Fruit fly (Drosophila melanogaster) whole organism, embryonic: Measurements from ENCODE around the gene Tim8.

Source experiments
- ATbp ChIP-seq: fragments of 200-800 bp; sonication (Bioruptor generic); optimal IDR thresholded peaks from 2 replicates; lab custom pipeline; 2017; ENCODE audit warnings: missing biosample characterization, mild to moderate bottlenecking, missing genetic modification characterization, missing genetic modification reagents
- Awh ChIP-seq: fragments of 200-800 bp; sonication (Bioruptor generic); IDR thresholded peaks from 2 replicates; pipeline ENCODE4, ENCODE4 v1.3.6; 2022; ENCODE audit warnings: missing biosample characterization, missing genetic modification characterization
- B-H1 ChIP-seq: fragments of 200-800 bp; sonication (Bioruptor generic); IDR thresholded peaks from 3 replicates; pipeline ENCODE4 v1.3.6; 2022; ENCODE audit warnings: missing biosample characterization, missing genetic modification characterization
- CG10543 ChIP-seq: fragments of 200-800 bp; sonication (Bioruptor generic); optimal IDR thresholded peaks from 3 replicates; lab custom pipeline; 2017; ENCODE audit warnings: missing biosample characterization, mild to moderate bottlenecking, missing genetic modification characterization, moderate library complexity
- CG11085 ChIP-seq: fragments of 200-800 bp; sonication (Bioruptor generic); IDR thresholded peaks from 2 replicates; pipeline ENCODE4 v1.3.6; 2022; ENCODE audit warnings: missing biosample characterization, missing genetic modification characterization
- CG11504 ChIP-seq: fragments of 200-800 bp; sonication (Bioruptor generic); optimal IDR thresholded peaks from 3 replicates; lab custom pipeline; 2019; ENCODE audit warnings: missing biosample characterization, mild to moderate bottlenecking, missing genetic modification characterization, moderate library complexity
- CG13775 ChIP-seq: fragments of 200-800 bp; sonication (Bioruptor generic); optimal IDR thresholded peaks from 3 replicates; lab custom pipeline; 2017; ENCODE audit warnings: missing biosample characterization, mild to moderate bottlenecking, missing genetic modification characterization
- CG15514 ChIP-seq: fragments of 200-800 bp; sonication (Bioruptor generic); optimal IDR thresholded peaks from 3 replicates; lab custom pipeline; 2017; ENCODE audit warnings: missing biosample characterization, missing genetic modification characterization, mild to moderate bottlenecking, moderate library complexity, missing genetic modification reagents
- CG17359 ChIP-seq: fragments of 200-800 bp; sonication (Bioruptor generic); optimal IDR thresholded peaks from 3 replicates; lab custom pipeline; 2018; ENCODE audit warnings: missing biosample characterization, mild to moderate bottlenecking, missing genetic modification characterization, moderate library complexity
- CG17385 ChIP-seq: fragments of 200-800 bp; sonication (Bioruptor generic); optimal IDR thresholded peaks from 3 replicates; lab custom pipeline; 2018; ENCODE audit warnings: missing biosample characterization, mild to moderate bottlenecking, missing genetic modification characterization
- CG17612 ChIP-seq: fragments of 200-800 bp; sonication (Bioruptor generic); IDR thresholded peaks from 2 replicates; pipeline ENCODE4 v1.3.6; 2022; ENCODE audit warnings: missing biosample characterization, missing genetic modification characterization
- CG18476 ChIP-seq: fragments of 200-800 bp; sonication (Bioruptor generic); optimal IDR thresholded peaks from 2 replicates; lab custom pipeline; 2016; ENCODE audit warnings: missing biosample characterization, mild to moderate bottlenecking, missing genetic modification characterization
- CG18619 ChIP-seq: fragments of 200-800 bp; sonication (Bioruptor generic); optimal IDR thresholded peaks from 3 replicates; lab custom pipeline; 2017; ENCODE audit warnings: missing biosample characterization, mild to moderate bottlenecking, missing genetic modification characterization
- CG4328 ChIP-seq: fragments of 200-800 bp; sonication (Bioruptor generic); optimal IDR thresholded peaks from 3 replicates; lab custom pipeline; 2017; ENCODE audit warnings: missing biosample characterization, missing genetic modification reagents, missing genetic modification characterization
- CG4730 ChIP-seq: fragments of 200-800 bp; sonication (Bioruptor generic); IDR thresholded peaks from 2 replicates; pipeline ENCODE4 v1.3.6; 2022; ENCODE audit warnings: missing biosample characterization, missing genetic modification characterization
- CG4820 ChIP-seq: fragments of 200-800 bp; sonication (Bioruptor generic); optimal IDR thresholded peaks from 3 replicates; lab custom pipeline; 2016; ENCODE audit warnings: missing biosample characterization, missing genetic modification characterization
- CG6175 ChIP-seq: fragments of 200-800 bp; sonication (Bioruptor generic); IDR thresholded peaks from 3 replicates; pipeline ENCODE4 v1.3.6; 2022; ENCODE audit warnings: missing biosample characterization, missing genetic modification characterization
- CG6654 ChIP-seq: fragments of 200-800 bp; sonication (Bioruptor generic); optimal IDR thresholded peaks from 2 replicates; lab custom pipeline; 2017; ENCODE audit warnings: missing biosample characterization, mild to moderate bottlenecking, missing genetic modification characterization
- CG6854 ChIP-seq: fragments of 200-800 bp; sonication (Bioruptor generic); optimal IDR thresholded peaks from 3 replicates; lab custom pipeline; 2017; ENCODE audit warnings: missing biosample characterization, mild to moderate bottlenecking, missing genetic modification characterization
- CG7839 ChIP-seq: fragments of 200-800 bp; sonication (Bioruptor generic); optimal IDR thresholded peaks from 3 replicates; lab custom pipeline; 2018; ENCODE audit warnings: missing biosample characterization, mild to moderate bottlenecking, missing genetic modification characterization, moderate library complexity
- CG8281 ChIP-seq: fragments of 200-800 bp; sonication (Bioruptor generic); optimal IDR thresholded peaks from 2 replicates; lab custom pipeline; 2018; ENCODE audit warnings: missing biosample characterization, mild to moderate bottlenecking, missing genetic modification characterization, moderate library complexity
- CTCF ChIP-seq: fragments of 200-800 bp; sonication (Bioruptor generic); optimal IDR thresholded peaks from 2 replicates; lab custom pipeline; 2017; ENCODE audit warnings: missing biosample characterization, mild to moderate bottlenecking, missing genetic modification characterization, moderate library complexity
- Camta ChIP-seq: fragments of 200-800 bp; sonication (Bioruptor generic); optimal IDR thresholded peaks from 2 replicates; lab custom pipeline; 2016; ENCODE audit warnings: missing biosample characterization, missing genetic modification characterization
- D19B ChIP-seq: fragments of 200-800 bp; sonication (Bioruptor generic); optimal IDR thresholded peaks from 2 replicates; lab custom pipeline; 2017; ENCODE audit warnings: missing biosample characterization, mild to moderate bottlenecking, missing genetic modification characterization
- Dref ChIP-seq: fragments of 200-800 bp; sonication (Bioruptor generic); IDR thresholded peaks from 2 replicates; pipeline ENCODE4 v1.3.6; 2022; ENCODE audit warnings: missing biosample characterization, missing genetic modification characterization
- Ets65A ChIP-seq: fragments of 200-800 bp; sonication (Bioruptor generic); peaks from one replicate; lab custom pipeline; 2016; ENCODE audit warnings: missing biosample characterization, missing genetic modification characterization
- HHEX ChIP-seq: fragments of 200-800 bp; sonication (Bioruptor generic); optimal IDR thresholded peaks from 3 replicates; lab custom pipeline; 2017; ENCODE audit warnings: missing biosample characterization, mild to moderate bottlenecking, missing genetic modification characterization, missing genetic modification reagents
- HLH54F ChIP-seq: fragments of 200-800 bp; sonication (Bioruptor generic); optimal IDR thresholded peaks from 3 replicates; lab custom pipeline; 2016; ENCODE audit warnings: missing biosample characterization, missing genetic modification characterization
- Hand ChIP-seq: fragments of 200-800 bp; sonication (Bioruptor generic); optimal IDR thresholded peaks from 2 replicates; lab custom pipeline; 2017; ENCODE audit warnings: mild to moderate bottlenecking, missing biosample characterization, missing genetic modification reagents, missing genetic modification characterization
- MBD-R2 ChIP-seq: fragments of 200-800 bp; sonication (Bioruptor generic); IDR thresholded peaks from 2 replicates; pipeline ENCODE4 v1.3.6; 2022; ENCODE audit warnings: missing biosample characterization, missing genetic modification characterization
- Mrtf ChIP-seq: fragments of 200-800 bp; sonication (Bioruptor generic); IDR thresholded peaks from 3 replicates; pipeline ENCODE4 v1.3.6; 2022; ENCODE audit warnings: missing biosample characterization, missing genetic modification characterization
- Nf-YA ChIP-seq: fragments of 200-800 bp; sonication (Bioruptor generic); IDR thresholded peaks from 2 replicates; pipeline ENCODE4 v1.3.6; 2022; ENCODE audit warnings: missing biosample characterization, missing genetic modification characterization
- Sin3A ChIP-seq: fragments of >200 bp; optimal IDR thresholded peaks from 2 replicates; lab custom pipeline; 2018
- Sox100B ChIP-seq: fragments of 200-800 bp; sonication (Bioruptor generic); optimal IDR thresholded peaks from 3 replicates; lab custom pipeline; 2018; ENCODE audit warnings: missing biosample characterization, mild to moderate bottlenecking, missing genetic modification characterization
- al ChIP-seq: fragments of 200-800 bp; sonication (Bioruptor generic); IDR thresholded peaks from 2 replicates; pipeline ENCODE4 v1.3.6; 2022; ENCODE audit warnings: missing biosample characterization, missing genetic modification characterization
- ci ChIP-seq: fragments of 200-800 bp; sonication (Bioruptor generic); IDR thresholded peaks from 3 replicates; pipeline ENCODE4 v1.3.6; 2022; ENCODE audit warnings: missing biosample characterization, missing genetic modification characterization
- danr ChIP-seq: fragments of 200-800 bp; sonication (Bioruptor generic); IDR thresholded peaks from 2 replicates; pipeline ENCODE4 v1.3.6; 2022; ENCODE audit warnings: missing biosample characterization, missing genetic modification characterization
- dimm ChIP-seq: fragments of 200-800 bp; sonication (Bioruptor generic); IDR thresholded peaks from 2 replicates; pipeline ENCODE4 v1.3.6; 2022; ENCODE audit warnings: missing biosample characterization, missing genetic modification characterization
- ewg ChIP-seq: fragments of 200-800 bp; sonication (Bioruptor generic); optimal IDR thresholded peaks from 3 replicates; lab custom pipeline; 2017; ENCODE audit warnings: mild to moderate bottlenecking, missing biosample characterization, missing genetic modification reagents, missing genetic modification characterization
- exex ChIP-seq: fragments of 200-800 bp; sonication (Bioruptor generic); optimal IDR thresholded peaks from 4 replicates; lab custom pipeline; 2018; ENCODE audit warnings: missing biosample characterization, mild to moderate bottlenecking, missing genetic modification characterization, moderate library complexity
- gcm ChIP-seq: fragments of 200-800 bp; sonication (Bioruptor generic); optimal IDR thresholded peaks from 2 replicates; lab custom pipeline; 2019; ENCODE audit warnings: missing biosample characterization, mild to moderate bottlenecking, missing genetic modification characterization, moderate library complexity
- klu ChIP-seq: fragments of 200-800 bp; sonication (Bioruptor generic); IDR thresholded peaks from 2 replicates; pipeline ENCODE4 v1.3.6; 2022; ENCODE audit warnings: missing biosample characterization, missing genetic modification characterization
- lilli ChIP-seq: fragments of 200-800 bp; sonication (Bioruptor generic); optimal IDR thresholded peaks from 3 replicates; lab custom pipeline; 2016; ENCODE audit warnings: missing biosample characterization, missing genetic modification characterization
- prd ChIP-seq, 3 experiments: fragments of >200 bp in 2 of 3; fragments of 200-800 bp in 1 of 3; sonication (Bioruptor generic) in 1 of 3; optimal IDR thresholded peaks in 2 of 3; IDR thresholded peaks in 1 of 3; 2 replicates in 2 of 3; 3 replicates in 1 of 3; pipeline versions ENCODE4 v1.3.6 to Lab custom; 2017 to 2022; ENCODE audit warnings: missing biosample characterization in 1 of 3, missing genetic modification characterization in 1 of 3
- sc ChIP-seq, 3 experiments: fragments of >200 bp in 2 of 3; fragments of 200-800 bp in 1 of 3; sonication (Bioruptor generic) in 1 of 3; optimal IDR thresholded peaks; 2 replicates in 2 of 3; 3 replicates in 1 of 3; lab custom pipeline; 2017; ENCODE audit warnings: mild to moderate bottlenecking in 1 of 3, missing biosample characterization in 1 of 3, missing genetic modification characterization in 1 of 3, missing genetic modification reagents in 1 of 3
- sens-2 ChIP-seq: fragments of 200-800 bp; sonication (Bioruptor generic); IDR thresholded peaks from 2 replicates; pipeline ENCODE4 v1.3.6; 2022; ENCODE audit warnings: missing biosample characterization, missing genetic modification characterization
- seq ChIP-seq: fragments of 200-800 bp; sonication (Bioruptor generic); IDR thresholded peaks from 2 replicates; pipeline ENCODE4 v1.3.6; 2022; ENCODE audit warnings: missing biosample characterization, missing genetic modification characterization
- tup ChIP-seq: fragments of 200-800 bp; sonication (Bioruptor generic); optimal IDR thresholded peaks from 2 replicates; lab custom pipeline; 2016; ENCODE audit warnings: missing biosample characterization, mild to moderate bottlenecking, missing genetic modification characterization, moderate library complexity
- unc-4 ChIP-seq: fragments of 200-800 bp; sonication (Bioruptor generic); IDR thresholded peaks from 2 replicates; pipeline ENCODE4 v1.3.6; 2022; ENCODE audit warnings: missing biosample characterization, missing genetic modification characterization; ENCODE audit not compliant: partially characterized antibody
- wek ChIP-seq: fragments of 200-800 bp; sonication (Bioruptor generic); optimal IDR thresholded peaks from 3 replicates; lab custom pipeline; 2018; ENCODE audit warnings: missing biosample characterization, mild to moderate bottlenecking, missing genetic modification characterization, moderate library complexity

Gene Tim8

dm6 chrX:11384023-11384444 lies 15.8 kb downstream of the Tim8 start (continued):
- no peak for TF ChIP-seq CG6654 (GFP tag; lab: Kevin White, UChicago)
- peak; percentile 43 for TF ChIP-seq tup
- TF ChIP-seq CG6175 (GFP tag; lab: Robert Waterston, UW) = 0 out of 3 replicates have a peak, but pooled peaks have one; percentile 25
- peak; percentile 76 for TF ChIP-seq CG11504 (tag; lab: Kevin White, UChicago)
- TF ChIP-seq D19B (GFP tag; lab: Kevin White, UChicago) = peak; percentile 36
- peak; percentile 51 for TF ChIP-seq CG18476
- peak; percentile 74; the same call in 1 of the 3 replicates for TF ChIP-seq Mrtf (GFP tag; lab: Robert Waterston, UW)
- TF ChIP-seq Hand (GFP tag; lab: Kevin White, UChicago) = peak; percentile 77
- peak; percentile 58 for TF ChIP-seq CG6854 (GFP tag; lab: Kevin White, UChicago)
- peak; percentile 62 for TF ChIP-seq B-H1 (GFP tag; lab: Robert Waterston, UW)
- TF ChIP-seq Sox100B (GFP tag; lab: Kevin White, UChicago) = peak; percentile 10
- TF ChIP-seq CG4730 (GFP tag; lab: Robert Waterston, UW) = peak; percentile 63; the same call in 1 of the 2 replicates
- TF ChIP-seq lilli (GFP tag; lab: Kevin White, UChicago) = peak; percentile 86
- no peak for TF ChIP-seq prd (optimal IDR thresholded peaks at IDR 0.05; lab: Kevin White, UChicago)
- peak; percentile 84 for TF ChIP-seq prd (GFP tag; IDR thresholded peaks at IDR 0.05; lab: Robert Waterston, UW)
- TF ChIP-seq CG8281 (tag; lab: Kevin White, UChicago) = peak; percentile 42
- peak; percentile 68 for TF ChIP-seq CG15514
- peak; percentile 18; the same call in 1 of the 2 replicates for TF ChIP-seq Nf-YA (GFP tag; lab: Robert Waterston, UW)
- TF ChIP-seq sens-2 = no peak
- TF ChIP-seq CG4820 (GFP tag; lab: Kevin White, UChicago) = peak; percentile 32
- TF ChIP-seq CG17612 (GFP tag; lab: Robert Waterston, UW) = peak; percentile 58
- TF ChIP-seq Sin3A (lab: Kevin White, UChicago) = no peak
- TF ChIP-seq CG18619 (GFP tag; lab: Kevin White, UChicago) = peak; percentile 63
- TF ChIP-seq CG4328 (GFP tag; lab: Kevin White, UChicago) = peak; percentile 33
- TF ChIP-seq CG17385 = peak; percentile 65
- TF ChIP-seq dimm (GFP tag; lab: Robert Waterston, UW) = peak; percentile 62; the same call in 1 of the 2 replicates
- TF ChIP-seq CTCF (GFP tag; lab: Kevin White, UChicago) = peak; percentile 9
- TF ChIP-seq MBD-R2 (GFP tag; lab: Robert Waterston, UW) = peak; percentile 68; the same call in 1 of the 2 replicates
- TF ChIP-seq CG11085 (GFP tag; lab: Robert Waterston, UW) = peak; percentile 84
- peak; percentile 68 for TF ChIP-seq danr (GFP tag; lab: Robert Waterston, UW)
- TF ChIP-seq Ets65A (GFP tag; lab: Kevin White, UChicago) = peak; percentile 79
- peak; percentile 77 for TF ChIP-seq ci (GFP tag; lab: Robert Waterston, UW)
- no peak for TF ChIP-seq wek (GFP tag; lab: Kevin White, UChicago)
- TF ChIP-seq HHEX (GFP tag; lab: Kevin White, UChicago) = peak; percentile 71
- peak; percentile 74 for TF ChIP-seq al (GFP tag; lab: Robert Waterston, UW)
- peak; percentile 49; the same call in 1 of the 2 replicates for TF ChIP-seq Awh (GFP tag; lab: Robert Waterston, UW)
- peak; percentile 62 for TF ChIP-seq CG10543 (GFP tag; lab: Kevin White, UChicago)
- peak; percentile 75 for TF ChIP-seq seq
- TF ChIP-seq unc-4 (GFP tag; lab: Robert Waterston, UW) = no peak
- no peak for TF ChIP-seq sc (optimal IDR thresholded peaks at IDR 0.05; lab: Kevin White, UChicago)
- TF ChIP-seq sc (GFP tag; optimal IDR thresholded peaks at IDR 0.05; lab: Kevin White, UChicago) = no peak
- TF ChIP-seq CG17359 (tag; lab: Kevin White, UChicago) = peak; percentile 69
- peak; percentile 21 for TF ChIP-seq exex (tag; lab: Kevin White, UChicago)
- TF ChIP-seq Dref (GFP tag; lab: Robert Waterston, UW) = no peak
- peak; percentile 57 for TF ChIP-seq CG13775 (GFP tag; lab: Kevin White, UChicago)
- peak; percentile 83 for TF ChIP-seq CG7839 (tag; lab: Kevin White, UChicago)
- peak; percentile 29 for TF ChIP-seq Camta (GFP tag; lab: Kevin White, UChicago)
- TF ChIP-seq HLH54F (GFP tag; lab: Kevin White, UChicago) = peak; percentile 68
- peak; percentile 74 for TF ChIP-seq klu (GFP tag; lab: Robert Waterston, UW)
- TF ChIP-seq ATbp (GFP tag; lab: Kevin White, UChicago) = peak; percentile 53
- TF ChIP-seq ewg = peak; percentile 81
- no peak for TF ChIP-seq gcm (GFP tag; lab: Kevin White, UChicago)
